Fruit fly (Drosophila melanogaster): ENCODE data around the gene glo.
A peak's percentile ranks its signal among the peaks of the same experiment; 100 is the strongest.

Gene glo

dm6 chr3R:11847379-11847778 lies 28.2 kb upstream of the glo start (continued):
- TF ChIP-seq CG13424 (tag; optimal IDR thresholded peaks at IDR 0.05) (no peak), ind (GFP tag; optimal IDR thresholded peaks at IDR 0.05) (no peak), CG17359 (tag; optimal IDR thresholded peaks at IDR 0.05) (peak; percentile 13), Meics (GFP tag; optimal IDR thresholded peaks at IDR 0.05) (no peak), dmrt99B (tag; optimal IDR thresholded peaks at IDR 0.05) (peak; percentile 36), CG7928 (GFP tag; optimal IDR thresholded peaks at IDR 0.05) (no peak), p53 (GFP tag; optimal IDR thresholded peaks at IDR 0.05) (no peak), sob (GFP tag; IDR thresholded peaks at IDR 0.05) (no peak), pita (GFP tag; optimal IDR thresholded peaks at IDR 0.05) (no peak), prd (optimal IDR thresholded peaks at IDR 0.05) (no peak), prd (GFP tag; IDR thresholded peaks at IDR 0.05) (0 out of 3 replicates have a peak, but pooled peaks have one; percentile 10), Dbx (GFP tag; IDR thresholded peaks at IDR 0.05) (no peak), Myb (GFP tag; optimal IDR thresholded peaks at IDR 0.05) (no peak), phol (tag; optimal IDR thresholded peaks at IDR 0.05) (peak; percentile 26), Tbp (GFP tag; optimal IDR thresholded peaks at IDR 0.05) (no peak), HLH3B (GFP tag; IDR thresholded peaks at IDR 0.05) (no peak), az2 (GFP tag; optimal IDR thresholded peaks at IDR 0.05) (no peak), eve (GFP tag; optimal IDR thresholded peaks at IDR 0.05) (no peak), HmgD (GFP tag; optimal IDR thresholded peaks at IDR 0.05) (no peak), CG7786 (GFP tag; optimal IDR thresholded peaks at IDR 0.05) (no peak), CG18599 (GFP tag; optimal IDR thresholded peaks at IDR 0.05) (no peak), sisA (GFP tag; IDR thresholded peaks at IDR 0.05) (no peak), Fer3 (tag; optimal IDR thresholded peaks at IDR 0.05) (no peak), H15 (GFP tag; IDR thresholded peaks at IDR 0.05) (no peak), CG14667 (GFP tag; IDR thresholded peaks at IDR 0.05) (peak; percentile 16; the same call in 1 of the 2 replicates), Xbp1 (GFP tag; optimal IDR thresholded peaks at IDR 0.05) (no peak), ac (GFP tag; optimal IDR thresholded peaks at IDR 0.05) (no peak), shn (GFP tag; optimal IDR thresholded peaks at IDR 0.05) (no peak), tio (GFP tag; optimal IDR thresholded peaks at IDR 0.05) (no peak), Deaf1 (tag; optimal IDR thresholded peaks at IDR 0.05) (no peak), HmgZ (tag; optimal IDR thresholded peaks at IDR 0.05) (no peak), ci (GFP tag; IDR thresholded peaks at IDR 0.05) (peak; percentile 46; the same call in 2 of the 3 replicates), ap (GFP tag; IDR thresholded peaks at IDR 0.05) (no peak), Usf (GFP tag; optimal IDR thresholded peaks at IDR 0.05) (no peak), mirr (GFP tag; optimal IDR thresholded peaks at IDR 0.05) (no peak), bbx (GFP tag; IDR thresholded peaks at IDR 0.05; ENCODE audit: partially characterized antibody) (no peak), CG15269 (tag; optimal IDR thresholded peaks at IDR 0.05) (peak; percentile 4), CG3838 (GFP tag; optimal IDR thresholded peaks at IDR 0.05) (no peak), Mrtf (GFP tag; IDR thresholded peaks at IDR 0.05) (no peak), Jarid2 (GFP tag; optimal IDR thresholded peaks at IDR 0.05) (no peak), CG14965 (GFP tag; optimal IDR thresholded peaks at IDR 0.05; ENCODE audit: borderline replicate concordance) (no peak), scrt (GFP tag; optimal IDR thresholded peaks at IDR 0.05) (no peak), Pdp1 (GFP tag; optimal IDR thresholded peaks at IDR 0.05) (no peak), Side (GFP tag; optimal IDR thresholded peaks at IDR 0.05) (no peak), CG17612 (GFP tag; IDR thresholded peaks at IDR 0.05) (no peak), ewg (GFP tag; optimal IDR thresholded peaks at IDR 0.05) (no peak), CG13624 (GFP tag; optimal IDR thresholded peaks at IDR 0.05) (no peak), CG8765 (GFP tag; IDR thresholded peaks at IDR 0.05) (no peak), Mes4 (GFP tag; optimal IDR thresholded peaks at IDR 0.05) (no peak), caup (GFP tag; optimal IDR thresholded peaks at IDR 0.05; ENCODE audit: severe bottlenecking) (no peak), br (optimal IDR thresholded peaks at IDR 0.05) (no peak), Dll (GFP tag; IDR thresholded peaks at IDR 0.05; ENCODE audit: partially characterized antibody) (no peak)
